Worm (Caenorhabditis elegans): Measurements from ENCODE around the gene str-28.

DNA sequence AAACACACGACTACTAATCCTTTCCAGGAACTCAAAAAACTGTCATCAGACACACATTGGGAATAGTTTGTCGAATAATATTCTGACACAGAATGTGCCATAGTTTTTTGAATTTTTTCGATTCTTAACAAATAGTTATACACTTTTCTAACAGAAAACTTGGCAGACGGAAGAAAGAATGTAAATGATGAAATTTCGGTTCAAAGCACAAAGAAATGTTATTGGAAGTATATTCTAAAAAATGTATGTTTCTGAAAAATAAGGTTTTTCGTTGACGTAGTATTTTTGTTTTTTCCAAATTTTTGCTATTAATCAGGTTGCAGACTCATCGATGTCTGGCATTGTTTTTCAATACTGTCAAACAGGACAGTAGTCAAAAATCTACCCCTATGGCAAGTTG lies 11.8 kb downstream of the str-28 start, which contains the start of gene srh-92:
- no peak for TF ChIP-seq tra-4 (tag; optimal IDR thresholded peaks at IDR 0.05)
- TF ChIP-seq ets-7 (tag; optimal IDR thresholded peaks at IDR 0.05): no peak
- TF ChIP-seq tbx-37 (GFP tag; conservative IDR thresholded peaks at IDR 0.05): no peak

All from whole organism, early embryonic.